Fruit fly (Drosophila melanogaster) whole organism, embryonic: ENCODE results near the gene Adh.

ENCODE experiments used
- CG12391 ChIP-seq: fragments of 200-800 bp; sonication (Bioruptor generic); optimal IDR thresholded peaks from 3 replicates; lab custom pipeline; 2018; ENCODE audit warnings: missing biosample characterization, mild to moderate bottlenecking, missing genetic modification characterization, moderate library complexity
- CG14050 ChIP-seq: fragments of 200-800 bp; sonication (Bioruptor generic); IDR thresholded peaks from 3 replicates; pipeline ENCODE4 v1.3.6; 2022; ENCODE audit warnings: missing biosample characterization, missing genetic modification characterization
- CG15073 ChIP-seq: fragments of 200-800 bp; sonication (Bioruptor generic); optimal IDR thresholded peaks from 2 replicates; lab custom pipeline; 2016; ENCODE audit warnings: missing biosample characterization, missing genetic modification characterization
- CG16815 ChIP-seq: fragments of 200-800 bp; sonication (Bioruptor generic); optimal IDR thresholded peaks from 3 replicates; lab custom pipeline; 2017; ENCODE audit warnings: missing biosample characterization, mild to moderate bottlenecking, missing genetic modification characterization
- CG17328 ChIP-seq: fragments of 200-800 bp; sonication (Bioruptor generic); IDR thresholded peaks from 2 replicates; pipeline ENCODE4 v1.3.6; 2022; ENCODE audit warnings: missing biosample characterization, missing genetic modification characterization
- CG17802 ChIP-seq: fragments of 200-800 bp; sonication (Bioruptor generic); optimal IDR thresholded peaks from 2 replicates; lab custom pipeline; 2018; ENCODE audit warnings: missing biosample characterization, mild to moderate bottlenecking, missing genetic modification characterization, moderate library complexity
- CG3838 ChIP-seq: fragments of 200-800 bp; sonication (Bioruptor generic); optimal IDR thresholded peaks from 3 replicates; lab custom pipeline; 2016; ENCODE audit warnings: missing biosample characterization, missing genetic modification characterization
- CG4328 ChIP-seq: fragments of 200-800 bp; sonication (Bioruptor generic); optimal IDR thresholded peaks from 3 replicates; lab custom pipeline; 2017; ENCODE audit warnings: missing biosample characterization, missing genetic modification reagents, missing genetic modification characterization
- CG4404 ChIP-seq: fragments of 200-800 bp; sonication (Bioruptor generic); IDR thresholded peaks from 2 replicates; pipeline ENCODE4 v1.3.6; 2022; ENCODE audit warnings: missing biosample characterization, missing genetic modification characterization
- CG6175 ChIP-seq: fragments of 200-800 bp; sonication (Bioruptor generic); IDR thresholded peaks from 3 replicates; pipeline ENCODE4 v1.3.6; 2022; ENCODE audit warnings: missing biosample characterization, missing genetic modification characterization
- CG6272 ChIP-seq: fragments of 200-800 bp; sonication (Bioruptor generic); IDR thresholded peaks from 2 replicates; pipeline ENCODE4 v1.3.6; 2022; ENCODE audit warnings: missing biosample characterization, missing genetic modification characterization
- CG6683 ChIP-seq: fragments of 200-800 bp; sonication (Bioruptor generic); optimal IDR thresholded peaks from 2 replicates; lab custom pipeline; 2017; ENCODE audit warnings: missing biosample characterization, mild to moderate bottlenecking, missing genetic modification characterization, missing genetic modification reagents
- CG6791 ChIP-seq: fragments of 200-800 bp; sonication (Bioruptor generic); IDR thresholded peaks from 3 replicates; pipeline ENCODE4 v1.3.6; 2022; ENCODE audit warnings: missing biosample characterization, missing genetic modification characterization; ENCODE audit not compliant: partially characterized antibody
- CG7928 ChIP-seq: fragments of 200-800 bp; sonication (Bioruptor generic); optimal IDR thresholded peaks from 2 replicates; lab custom pipeline; 2017; ENCODE audit warnings: missing biosample characterization, mild to moderate bottlenecking, missing genetic modification characterization
- CG7987 ChIP-seq: fragments of 200-800 bp; sonication (Bioruptor generic); optimal IDR thresholded peaks from 2 replicates; lab custom pipeline; 2018; ENCODE audit warnings: missing biosample characterization, mild to moderate bottlenecking, missing genetic modification characterization, moderate library complexity
- CG8281 ChIP-seq: fragments of 200-800 bp; sonication (Bioruptor generic); optimal IDR thresholded peaks from 2 replicates; lab custom pipeline; 2018; ENCODE audit warnings: missing biosample characterization, mild to moderate bottlenecking, missing genetic modification characterization, moderate library complexity
- CG9437 ChIP-seq: fragments of 200-800 bp; sonication (Bioruptor generic); optimal IDR thresholded peaks from 2 replicates; lab custom pipeline; 2018; ENCODE audit warnings: missing biosample characterization, mild to moderate bottlenecking, missing genetic modification characterization
- CG9797 ChIP-seq: fragments of 200-800 bp; sonication (Bioruptor generic); optimal IDR thresholded peaks from 3 replicates; lab custom pipeline; 2018; ENCODE audit warnings: missing biosample characterization, mild to moderate bottlenecking, missing genetic modification characterization
- Doc3 ChIP-seq: fragments of 200-800 bp; sonication (Bioruptor generic); IDR thresholded peaks from 3 replicates; pipeline ENCODE4 v1.3.6; 2022; ENCODE audit warnings: missing biosample characterization, missing genetic modification characterization; ENCODE audit not compliant: partially characterized antibody
- Ets65A ChIP-seq: fragments of 200-800 bp; sonication (Bioruptor generic); peaks from one replicate; lab custom pipeline; 2016; ENCODE audit warnings: missing biosample characterization, missing genetic modification characterization
- Hmr ChIP-seq: fragments of 200-800 bp; sonication (Bioruptor generic); optimal IDR thresholded peaks from 3 replicates; lab custom pipeline; 2017; ENCODE audit warnings: mild to moderate bottlenecking, missing biosample characterization, missing genetic modification reagents, missing genetic modification characterization
- Hsf ChIP-seq: fragments of 200-800 bp; sonication (Bioruptor generic); optimal IDR thresholded peaks from 3 replicates; lab custom pipeline; 2016; ENCODE audit warnings: missing biosample characterization, missing genetic modification characterization
- Lhr ChIP-seq: fragments of 200-800 bp; sonication (Bioruptor generic); optimal IDR thresholded peaks from 3 replicates; lab custom pipeline; 2017; ENCODE audit warnings: mild to moderate bottlenecking, missing biosample characterization, missing genetic modification reagents, missing genetic modification characterization
- Mad ChIP-seq: fragments of 200-800 bp; sonication (Bioruptor generic); optimal IDR thresholded peaks from 2 replicates; lab custom pipeline; 2016; ENCODE audit warnings: missing biosample characterization, missing genetic modification characterization
- NK7.1 ChIP-seq: fragments of 200-800 bp; sonication (Bioruptor generic); optimal IDR thresholded peaks from 3 replicates; lab custom pipeline; 2016; ENCODE audit warnings: missing biosample characterization, missing genetic modification characterization
- Nf-YC ChIP-seq: fragments of 200-800 bp; optimal IDR thresholded peaks from 3 replicates; lab custom pipeline; 2019; ENCODE audit warnings: missing biosample characterization, mild to moderate bottlenecking, missing genetic modification characterization, moderate library complexity
- Oli ChIP-seq: fragments of 200-800 bp; sonication (Bioruptor generic); optimal IDR thresholded peaks from 2 replicates; lab custom pipeline; 2018; ENCODE audit warnings: missing biosample characterization, mild to moderate bottlenecking, missing genetic modification characterization, moderate library complexity
- Scr ChIP-seq: fragments of 200-800 bp; sonication (Bioruptor generic); IDR thresholded peaks from 2 replicates; pipeline ENCODE4 v1.3.6; 2022; ENCODE audit warnings: missing biosample characterization, missing genetic modification characterization; ENCODE audit not compliant: partially characterized antibody
- Six4 ChIP-seq: fragments of 200-800 bp; sonication (Bioruptor generic); optimal IDR thresholded peaks from 2 replicates; lab custom pipeline; 2016; ENCODE audit warnings: missing biosample characterization, missing genetic modification characterization
- Sox102F ChIP-seq: fragments of 200-800 bp; sonication (Bioruptor generic); optimal IDR thresholded peaks from 2 replicates; lab custom pipeline; 2018; ENCODE audit warnings: missing biosample characterization, mild to moderate bottlenecking, missing genetic modification characterization, moderate library complexity
- Taf1 ChIP-seq: fragments of 200-800 bp; sonication (Bioruptor generic); IDR thresholded peaks from 2 replicates; pipeline ENCODE4 v1.3.6; 2022; ENCODE audit warnings: missing biosample characterization, missing genetic modification characterization
- Xbp1 ChIP-seq: fragments of 200-800 bp; sonication (Bioruptor generic); optimal IDR thresholded peaks from 3 replicates; lab custom pipeline; 2016; ENCODE audit warnings: missing biosample characterization, mild to moderate bottlenecking, missing genetic modification characterization
- ab ChIP-seq: fragments of 200-800 bp; sonication (Bioruptor generic); optimal IDR thresholded peaks from 2 replicates; lab custom pipeline; 2016; ENCODE audit warnings: missing biosample characterization, missing genetic modification characterization
- bbx ChIP-seq: fragments of 200-800 bp; sonication (Bioruptor generic); IDR thresholded peaks from 2 replicates; pipeline ENCODE4 v1.3.6; 2022; ENCODE audit warnings: missing biosample characterization, missing genetic modification characterization; ENCODE audit not compliant: partially characterized antibody
- chinmo ChIP-seq: fragments of 200-800 bp; sonication (Bioruptor generic); IDR thresholded peaks from 4 replicates; pipeline ENCODE4 v1.3.6; 2022; ENCODE audit warnings: missing biosample characterization, missing genetic modification characterization; ENCODE audit not compliant: partially characterized antibody
- ci ChIP-seq: fragments of 200-800 bp; sonication (Bioruptor generic); IDR thresholded peaks from 3 replicates; pipeline ENCODE4 v1.3.6; 2022; ENCODE audit warnings: missing biosample characterization, missing genetic modification characterization
- dimm ChIP-seq: fragments of 200-800 bp; sonication (Bioruptor generic); IDR thresholded peaks from 2 replicates; pipeline ENCODE4 v1.3.6; 2022; ENCODE audit warnings: missing biosample characterization, missing genetic modification characterization
- ftz-f1 ChIP-seq: fragments of 200-800 bp; sonication (Bioruptor generic); optimal IDR thresholded peaks from 2 replicates; lab custom pipeline; 2016; ENCODE audit warnings: missing biosample characterization, missing genetic modification characterization
- gsb ChIP-seq: fragments of 200-800 bp; sonication (Bioruptor generic); IDR thresholded peaks from 2 replicates; pipeline ENCODE4 v1.3.6; 2022; ENCODE audit warnings: missing biosample characterization, missing genetic modification characterization
- hth ChIP-seq: fragments of >200 bp; optimal IDR thresholded peaks from 2 replicates; lab custom pipeline; 2017; ENCODE audit warnings: inconsistent platforms
- inv ChIP-seq: fragments of 200-800 bp; sonication (Bioruptor generic); IDR thresholded peaks from 2 replicates; pipeline ENCODE4 v1.3.6; 2022; ENCODE audit warnings: missing biosample characterization, missing genetic modification characterization; ENCODE audit not compliant: partially characterized antibody
- lbe ChIP-seq: fragments of 200-800 bp; sonication (Bioruptor generic); optimal IDR thresholded peaks from 2 replicates; lab custom pipeline; 2016; ENCODE audit warnings: missing biosample characterization, mild to moderate bottlenecking, missing genetic modification characterization
- lov ChIP-seq, 2 experiments: fragments of 200-800 bp in 1 of 2; fragments of >200 bp in 1 of 2; sonication (Bioruptor generic) in 1 of 2; IDR thresholded peaks in 1 of 2; optimal IDR thresholded peaks in 1 of 2; 2 replicates in 1 of 2; 3 replicates in 1 of 2; pipeline versions ENCODE4 v1.3.6 to Lab custom; 2017 to 2022; ENCODE audit warnings: missing biosample characterization in 1 of 2, missing genetic modification characterization in 1 of 2
- org-1 ChIP-seq: fragments of 200-800 bp; sonication (Bioruptor generic); optimal IDR thresholded peaks from 2 replicates; lab custom pipeline; 2017; ENCODE audit warnings: missing biosample characterization, missing genetic modification characterization
- otp ChIP-seq: fragments of 200-800 bp; sonication (Bioruptor generic); IDR thresholded peaks from 3 replicates; pipeline ENCODE4, ENCODE4 v1.3.6; 2022; ENCODE audit warnings: missing biosample characterization, missing genetic modification characterization
- sd ChIP-seq: fragments of 200-800 bp; sonication (Bioruptor generic); optimal IDR thresholded peaks from 3 replicates; lab custom pipeline; 2018; ENCODE audit warnings: missing biosample characterization, mild to moderate bottlenecking, missing genetic modification characterization, moderate library complexity
- slou ChIP-seq: fragments of 200-800 bp; sonication (Bioruptor generic); optimal IDR thresholded peaks from 3 replicates; lab custom pipeline; 2016; ENCODE audit warnings: missing biosample characterization, missing genetic modification characterization
- sna ChIP-seq: fragments of 200-800 bp; sonication (Bioruptor generic); IDR thresholded peaks from 2 replicates; pipeline ENCODE4 v1.3.6; 2022; ENCODE audit warnings: missing biosample characterization, missing genetic modification characterization; ENCODE audit not compliant: partially characterized antibody
- twi ChIP-seq: fragments of 200-800 bp; optimal IDR thresholded peaks from 2 replicates; lab custom pipeline; 2019; ENCODE audit warnings: missing biosample characterization, mild to moderate bottlenecking, missing genetic modification characterization, moderate library complexity

Adh gene

DNA sequence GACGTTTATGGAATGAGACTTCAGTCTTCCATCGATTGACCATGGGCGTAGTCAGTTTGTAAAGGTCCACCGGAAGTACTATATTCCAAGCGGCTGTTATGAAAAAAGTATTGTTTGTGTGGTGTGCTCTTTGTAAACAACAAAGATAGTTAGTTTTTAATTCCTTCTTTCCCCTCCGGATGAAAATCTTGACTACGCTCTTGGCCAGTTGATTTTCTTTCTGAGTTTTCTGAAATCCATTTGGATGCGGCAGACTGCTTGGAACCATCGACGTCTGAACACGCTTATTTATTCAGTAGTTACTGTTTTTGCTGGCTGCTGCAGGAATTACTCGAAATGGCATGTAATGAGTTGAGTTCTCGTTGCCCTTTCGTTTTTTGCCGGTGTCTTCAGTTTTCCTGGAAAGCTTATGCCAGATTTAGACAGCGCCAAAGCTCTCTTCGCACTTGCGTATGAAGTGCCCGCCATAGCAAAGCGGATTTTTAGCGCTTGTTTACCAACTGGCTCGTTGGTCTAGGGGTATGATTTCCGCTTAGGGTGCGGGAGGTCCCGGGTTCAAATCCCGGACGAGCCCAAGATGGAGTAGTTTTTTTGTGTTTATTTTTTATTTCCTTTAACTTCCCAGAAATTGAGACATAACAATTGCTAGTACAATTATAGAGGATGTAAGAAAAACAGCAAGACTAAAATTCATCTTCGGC lies 16.8 kb upstream of the Adh start (continued):
- peak; percentile 92 for TF ChIP-seq CG6791 (GFP tag; lab: Robert Waterston, UW)
- TF ChIP-seq org-1, result no peak
- no peak for TF ChIP-seq NK7.1 (GFP tag; lab: Kevin White, UChicago)
- TF ChIP-seq CG12391, result no peak
- no peak for TF ChIP-seq CG8281 (tag; lab: Kevin White, UChicago)
- TF ChIP-seq Nf-YC (tag; lab: Kevin White, UChicago), result no peak
- peak; percentile 32 for TF ChIP-seq Sox102F (GFP tag; lab: Kevin White, UChicago)
- no peak for TF ChIP-seq twi
- TF ChIP-seq CG15073 (GFP tag; lab: Kevin White, UChicago), result no peak
- TF ChIP-seq sd (tag; lab: Kevin White, UChicago), result no peak
- TF ChIP-seq Ets65A (GFP tag; lab: Kevin White, UChicago), result no peak
- TF ChIP-seq inv (GFP tag; lab: Robert Waterston, UW), result peak; percentile 54
- TF ChIP-seq Six4 (GFP tag; lab: Kevin White, UChicago), result no peak
- TF ChIP-seq hth, result no peak
- TF ChIP-seq CG17328, result no peak
- TF ChIP-seq ab, result no peak
- TF ChIP-seq CG9797 (GFP tag; lab: Kevin White, UChicago), result no peak
- no peak for TF ChIP-seq CG7928 (GFP tag; lab: Kevin White, UChicago)
- TF ChIP-seq CG3838, result no peak
- TF ChIP-seq ci (GFP tag; lab: Robert Waterston, UW), result peak; percentile 15
- no peak for TF ChIP-seq CG7987 (GFP tag; lab: Kevin White, UChicago)
- no peak for TF ChIP-seq CG17802 (tag; lab: Kevin White, UChicago)
- no peak for TF ChIP-seq dimm (GFP tag; lab: Robert Waterston, UW)
- TF ChIP-seq CG16815 (GFP tag; lab: Kevin White, UChicago), result no peak
- no peak for TF ChIP-seq CG4328 (GFP tag; lab: Kevin White, UChicago)
- TF ChIP-seq sna (GFP tag; lab: Robert Waterston, UW), result peak; percentile 49
- TF ChIP-seq Taf1, result no peak
- no peak for TF ChIP-seq Lhr (GFP tag; lab: Kevin White, UChicago)
- TF ChIP-seq Scr (GFP tag; lab: Robert Waterston, UW), result peak; percentile 43; the same call in 1 of the 2 replicates
- TF ChIP-seq lov (optimal IDR thresholded peaks at IDR 0.05; lab: Kevin White, UChicago), result no peak
- TF ChIP-seq lov (GFP tag; IDR thresholded peaks at IDR 0.05; lab: Robert Waterston, UW), result no peak
- TF ChIP-seq CG4404 (GFP tag; lab: Robert Waterston, UW), result no peak
- TF ChIP-seq Doc3 (GFP tag; lab: Robert Waterston, UW), result peak; percentile 45; the same call in 1 of the 3 replicates
- no peak for TF ChIP-seq Mad (GFP tag; lab: Kevin White, UChicago)
- no peak for TF ChIP-seq CG6175
- no peak for TF ChIP-seq CG6683 (GFP tag; lab: Kevin White, UChicago)
- no peak for TF ChIP-seq ftz-f1
- TF ChIP-seq CG14050 (GFP tag; lab: Robert Waterston, UW), result no peak
- TF ChIP-seq CG9437 (GFP tag; lab: Kevin White, UChicago), result no peak
- TF ChIP-seq CG6272 (GFP tag; lab: Robert Waterston, UW), result no peak
- TF ChIP-seq slou (GFP tag; lab: Kevin White, UChicago), result no peak
- no peak for TF ChIP-seq Hmr (GFP tag; lab: Kevin White, UChicago)
- no peak for TF ChIP-seq lbe (GFP tag; lab: Kevin White, UChicago)
- TF ChIP-seq bbx (GFP tag; lab: Robert Waterston, UW), result peak; percentile 93
- TF ChIP-seq Xbp1, result no peak
- no peak for TF ChIP-seq Oli
- peak; percentile 58; the same call in 1 of the 4 replicates for TF ChIP-seq chinmo
- TF ChIP-seq otp (GFP tag; lab: Robert Waterston, UW), result no peak
- TF ChIP-seq gsb, result no peak
- no peak for TF ChIP-seq Hsf (GFP tag; lab: Kevin White, UChicago)
